Fruit fly (Drosophila melanogaster) whole organism, embryonic: ENCODE measurements around the gene Sse.

Source experiments
- Blimp-1 ChIP-seq: fragments of 200-800 bp; sonication (Bioruptor generic); optimal IDR thresholded peaks from 3 replicates; lab custom pipeline; 2018; ENCODE audit warnings: missing biosample characterization, missing genetic modification characterization, mild to moderate bottlenecking, moderate library complexity, missing genetic modification reagents
- CG11093 ChIP-seq: fragments of 200-800 bp; sonication (Bioruptor generic); IDR thresholded peaks from 3 replicates; pipeline ENCODE4 v1.3.6; 2022; ENCODE audit warnings: missing biosample characterization, missing genetic modification characterization
- CG15601 ChIP-seq: fragments of 200-800 bp; sonication (Bioruptor generic); optimal IDR thresholded peaks from 3 replicates; lab custom pipeline; 2019; ENCODE audit warnings: missing biosample characterization, mild to moderate bottlenecking, missing genetic modification characterization, moderate library complexity
- CG16815 ChIP-seq: fragments of 200-800 bp; sonication (Bioruptor generic); optimal IDR thresholded peaks from 3 replicates; lab custom pipeline; 2017; ENCODE audit warnings: missing biosample characterization, mild to moderate bottlenecking, missing genetic modification characterization
- CG6254 ChIP-seq: fragments of 200-800 bp; sonication (Bioruptor generic); optimal IDR thresholded peaks from 3 replicates; lab custom pipeline; 2017; ENCODE audit warnings: mild to moderate bottlenecking, missing biosample characterization, missing genetic modification reagents, missing genetic modification characterization
- CG6272 ChIP-seq: fragments of 200-800 bp; sonication (Bioruptor generic); IDR thresholded peaks from 2 replicates; pipeline ENCODE4 v1.3.6; 2022; ENCODE audit warnings: missing biosample characterization, missing genetic modification characterization
- CTCF ChIP-seq: fragments of 200-800 bp; sonication (Bioruptor generic); optimal IDR thresholded peaks from 2 replicates; lab custom pipeline; 2017; ENCODE audit warnings: missing biosample characterization, mild to moderate bottlenecking, missing genetic modification characterization, moderate library complexity
- Deaf1 ChIP-seq: fragments of 200-800 bp; optimal IDR thresholded peaks from 3 replicates; lab custom pipeline; 2019; ENCODE audit warnings: missing biosample characterization, mild to moderate bottlenecking, missing genetic modification characterization, moderate library complexity
- Eip74EF ChIP-seq, 2 experiments: fragments of 200-800 bp in 1 of 2; fragments of >200 bp in 1 of 2; sonication (Bioruptor generic) in 1 of 2; optimal IDR thresholded peaks; 2 replicates each; lab custom pipeline; 2017 to 2019; ENCODE audit warnings: missing biosample characterization in 2 of 2, missing genetic modification characterization in 2 of 2, mild to moderate bottlenecking in 1 of 2, moderate library complexity in 1 of 2
- Ets65A ChIP-seq: fragments of 200-800 bp; sonication (Bioruptor generic); peaks from one replicate; lab custom pipeline; 2016; ENCODE audit warnings: missing biosample characterization, missing genetic modification characterization
- GATAe ChIP-seq: fragments of 200-800 bp; sonication (Bioruptor generic); conservative IDR thresholded peaks from 2 replicates; pipeline ENCODE4 v1.3.6; 2022; ENCODE audit warnings: missing biosample characterization, missing genetic modification characterization
- MESR4 ChIP-seq: fragments of 200-800 bp; sonication (Bioruptor generic); optimal IDR thresholded peaks from 2 replicates; lab custom pipeline; 2018; ENCODE audit warnings: missing biosample characterization, mild to moderate bottlenecking, missing genetic modification characterization, moderate library complexity
- Meics ChIP-seq: fragments of 200-800 bp; sonication (Bioruptor generic); optimal IDR thresholded peaks from 2 replicates; lab custom pipeline; 2017; ENCODE audit warnings: missing biosample characterization, mild to moderate bottlenecking, missing genetic modification characterization
- Nf-YA ChIP-seq: fragments of 200-800 bp; sonication (Bioruptor generic); IDR thresholded peaks from 2 replicates; pipeline ENCODE4 v1.3.6; 2022; ENCODE audit warnings: missing biosample characterization, missing genetic modification characterization
- Trl ChIP-seq, 3 experiments: fragments of >200 bp in 2 of 3; fragments of 200-800 bp in 1 of 3; sonication (Bioruptor generic) in 1 of 3; optimal IDR thresholded peaks; 2 replicates in 1 of 3; 3 replicates in 2 of 3; lab custom pipeline; 2016 to 2017; ENCODE audit warnings: missing biosample characterization in 1 of 3, missing genetic modification characterization in 1 of 3
- ac ChIP-seq: fragments of 200-800 bp; sonication (Bioruptor generic); optimal IDR thresholded peaks from 3 replicates; lab custom pipeline; 2017; ENCODE audit warnings: missing biosample characterization, mild to moderate bottlenecking, missing genetic modification characterization
- aop ChIP-seq: fragments of 200-800 bp; sonication (Bioruptor generic); IDR thresholded peaks from 2 replicates; pipeline ENCODE4 v1.3.6; 2022; ENCODE audit warnings: missing biosample characterization, missing genetic modification characterization
- btn ChIP-seq: fragments of 200-800 bp; sonication (Bioruptor generic); optimal IDR thresholded peaks from 2 replicates; lab custom pipeline; 2016; ENCODE audit warnings: missing biosample characterization, missing genetic modification characterization
- cg ChIP-seq: fragments of 200-800 bp; sonication (Bioruptor generic); optimal IDR thresholded peaks from 3 replicates; lab custom pipeline; 2019; ENCODE audit warnings: missing biosample characterization, mild to moderate bottlenecking, missing genetic modification characterization, moderate library complexity
- chinmo ChIP-seq: fragments of 200-800 bp; sonication (Bioruptor generic); IDR thresholded peaks from 4 replicates; pipeline ENCODE4 v1.3.6; 2022; ENCODE audit warnings: missing biosample characterization, missing genetic modification characterization; ENCODE audit not compliant: partially characterized antibody
- chm ChIP-seq: fragments of 200-800 bp; sonication (Bioruptor generic); IDR thresholded peaks from 2 replicates; pipeline ENCODE4 v1.3.6; 2022; ENCODE audit warnings: missing biosample characterization, missing genetic modification characterization
- crol ChIP-seq: fragments of 200-800 bp; sonication (Bioruptor generic); IDR thresholded peaks from 2 replicates; pipeline ENCODE4 v1.3.6; 2022; ENCODE audit warnings: missing biosample characterization, missing genetic modification characterization
- ftz-f1 ChIP-seq: fragments of 200-800 bp; sonication (Bioruptor generic); optimal IDR thresholded peaks from 2 replicates; lab custom pipeline; 2016; ENCODE audit warnings: missing biosample characterization, missing genetic modification characterization
- mld ChIP-seq: fragments of 200-800 bp; sonication (Bioruptor generic); IDR thresholded peaks from 3 replicates; pipeline ENCODE4 v1.3.6; 2022; ENCODE audit warnings: missing biosample characterization, missing genetic modification characterization; ENCODE audit not compliant: partially characterized antibody
- oc ChIP-seq: fragments of 200-800 bp; sonication (Bioruptor generic); optimal IDR thresholded peaks from 2 replicates; lab custom pipeline; 2018; ENCODE audit warnings: missing biosample characterization, mild to moderate bottlenecking, missing genetic modification characterization, moderate library complexity
- rib ChIP-seq: fragments of 200-800 bp; sonication (Bioruptor generic); IDR thresholded peaks from 2 replicates; pipeline ENCODE4 v1.3.6; 2022; ENCODE audit warnings: missing biosample characterization, missing genetic modification characterization
- sd ChIP-seq: fragments of 200-800 bp; sonication (Bioruptor generic); optimal IDR thresholded peaks from 3 replicates; lab custom pipeline; 2018; ENCODE audit warnings: missing biosample characterization, mild to moderate bottlenecking, missing genetic modification characterization, moderate library complexity
- slbo ChIP-seq: fragments of 200-800 bp; sonication (Bioruptor generic); IDR thresholded peaks from 2 replicates; pipeline ENCODE4 v1.3.6; 2022; ENCODE audit warnings: missing biosample characterization, missing genetic modification characterization
- vvl ChIP-seq: fragments of 200-800 bp; sonication (Bioruptor generic); IDR thresholded peaks from 2 replicates; pipeline ENCODE4 v1.3.6; 2022; ENCODE audit warnings: missing biosample characterization, missing genetic modification characterization

Sse gene

dm6 chr3L:5611732-5612250 is 50.3 kb downstream of the Sse start (continued):
- TF ChIP-seq btn (GFP tag; lab: Kevin White, UChicago) (no peak), CG15601 (tag; lab: Kevin White, UChicago) (peak; percentile 94), CTCF (GFP tag; lab: Kevin White, UChicago) (peak; percentile 41), Nf-YA (peak; percentile 66), CG11093 (GFP tag; lab: Robert Waterston, UW) (peak; percentile 62)

- TF ChIP-seq sd (tag; lab: Kevin White, UChicago) (peak; percentile 49), crol (GFP tag; lab: Robert Waterston, UW) (no peak), ac (no peak), rib (peak; percentile 36; the same call in 1 of the 2 replicates), mld (GFP tag; lab: Robert Waterston, UW) (no peak), MESR4 (GFP tag; lab: Kevin White, UChicago) (no peak), Trl (optimal IDR thresholded peaks at IDR 0.05; lab: Kevin White, UChicago) (peak; percentile 5 to 49), Trl (GFP tag; optimal IDR thresholded peaks at IDR 0.05; lab: Kevin White, UChicago) (no peak), Blimp-1 (GFP tag; lab: Kevin White, UChicago) (peak; percentile 16), Eip74EF (GFP tag; optimal IDR thresholded peaks at IDR 0.05; lab: Kevin White, UChicago) (peak in 1 of 2 experiments; percentile 84), Ets65A (no peak), vvl (GFP tag; lab: Robert Waterston, UW) (peak; percentile 15; the same call in 1 of the 2 replicates), Deaf1 (tag; lab: Kevin White, UChicago) (peak; percentile 33), CG6272 (GFP tag; lab: Robert Waterston, UW) (no peak), chm (GFP tag; lab: Robert Waterston, UW) (no peak), chinmo (peak; percentile 58; the same call in 1 of the 4 replicates), aop (GFP tag; lab: Robert Waterston, UW) (peak; percentile 66; the same call in 1 of the 2 replicates), CG11093 (GFP tag; lab: Robert Waterston, UW) (no peak), CG16815 (GFP tag; lab: Kevin White, UChicago) (no peak), CG6254 (GFP tag; lab: Kevin White, UChicago) (no peak), oc (tag; lab: Kevin White, UChicago) (peak; percentile 13), cg (GFP tag; lab: Kevin White, UChicago) (peak; percentile 37), GATAe (GFP tag; lab: Robert Waterston, UW) (no peak), Meics (GFP tag; lab: Kevin White, UChicago) (no peak), slbo (no peak), ftz-f1 (peak; percentile 8)
These were observed 51.5 kb downstream of the Sse start for dm6 chr3L:5610582-5610981.
